Worm (Caenorhabditis elegans) whole organism, L1 larva: ENCODE measurements around the gene F21D5.4.

Source experiments
- lin-39 ChIP-seq: fragments of 150-350 bp; optimal IDR thresholded peaks from 2 replicates; lab custom pipeline; 2014; ENCODE audit warnings: missing biosample characterization, missing genetic modification reagents, missing genetic modification characterization
- lir-3 ChIP-seq: sonication (generic microtip); optimal IDR thresholded peaks from 2 replicates; lab custom pipeline; 2016; ENCODE audit warnings: mild to moderate bottlenecking, missing genetic modification characterization, moderate library complexity, missing compliant biosample characterization; ENCODE audit not compliant: poor library complexity
- nhr-12 ChIP-seq: sonication (generic microtip); optimal IDR thresholded peaks from 2 replicates; lab custom pipeline; 2017; ENCODE audit warnings: missing biosample characterization, missing genetic modification characterization
- nhr-28 ChIP-seq: fragments of 150-350 bp; optimal IDR thresholded peaks from 2 replicates; lab custom pipeline; 2014; ENCODE audit warnings: missing biosample characterization, missing genetic modification characterization
- pax-3 ChIP-seq: fragments of 200-800 bp; sonication (Bioruptor generic); optimal IDR thresholded peaks from 2 replicates; lab custom pipeline; 2018; ENCODE audit warnings: mild to moderate bottlenecking, missing genetic modification characterization, moderate library complexity, missing compliant biosample characterization
- rnt-1 ChIP-seq: sonication (generic microtip); optimal IDR thresholded peaks from 2 replicates; lab custom pipeline; 2016; ENCODE audit warnings: mild to moderate bottlenecking, missing genetic modification characterization, moderate library complexity, missing compliant biosample characterization
- sox-4 ChIP-seq: sonication (generic microtip); optimal IDR thresholded peaks from 2 replicates; lab custom pipeline; 2016; ENCODE audit warnings: missing genetic modification characterization, missing compliant biosample characterization
- unc-130 ChIP-seq: fragments of 150-350 bp; optimal IDR thresholded peaks from 2 replicates; lab custom pipeline; 2017; ENCODE audit warnings: missing biosample characterization, missing genetic modification characterization, inconsistent platforms
- ztf-4 ChIP-seq: fragments of 150-350 bp; optimal IDR thresholded peaks from 2 replicates; lab custom pipeline; 2014; ENCODE audit warnings: missing biosample characterization, missing genetic modification characterization

DNA sequence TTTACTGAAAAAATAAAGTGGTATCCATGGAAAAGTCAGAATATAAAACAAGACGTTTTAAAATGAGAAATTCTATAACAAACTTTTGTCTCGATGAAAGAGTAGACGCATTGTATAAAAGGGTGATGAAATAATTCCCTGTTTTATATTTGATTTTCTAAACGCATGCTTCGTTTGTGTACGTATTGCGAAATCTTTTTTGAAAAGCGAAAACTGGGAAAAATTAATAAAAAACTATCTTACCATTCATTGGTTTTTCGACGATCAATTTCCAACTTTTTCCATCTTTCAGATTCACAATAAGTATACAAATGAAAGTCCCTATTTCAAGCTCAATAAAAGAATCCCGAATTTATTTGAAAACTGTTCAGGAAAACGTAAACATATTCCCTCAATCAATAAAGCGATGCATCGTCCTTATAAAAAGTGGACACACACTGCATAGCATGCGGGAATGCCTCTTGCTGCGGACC lies 47.0 kb downstream of the F21D5.4 start, which contains the start of gene C33D9.13:
- TF ChIP-seq nhr-28, result no peak
- TF ChIP-seq unc-130, result no peak
- no peak for TF ChIP-seq rnt-1 (tag; lab: Kevin White, UChicago)
- no peak for TF ChIP-seq pax-3
- TF ChIP-seq sox-4 (tag; lab: Kevin White, UChicago), result no peak
- no peak for TF ChIP-seq lin-39 (tag; lab: Kevin White, UChicago)
- no peak for TF ChIP-seq ztf-4 (tag; lab: Kevin White, UChicago)
- no peak for TF ChIP-seq lir-3
- TF ChIP-seq nhr-12 (tag; lab: Kevin White, UChicago), result no peak
